Worm (Caenorhabditis elegans) whole organism, L1 larva: ENCODE measurements around the gene abu-14.

Experiments
- aly-2 ChIP-seq: fragments of 150-350 bp; optimal IDR thresholded peaks from 2 replicates; lab custom pipeline; 2014; ENCODE audit warnings: missing biosample characterization, missing genetic modification characterization
- blmp-1 ChIP-seq: fragments of 150-350 bp; optimal IDR thresholded peaks from 2 replicates; lab custom pipeline; 2014; ENCODE audit warnings: missing biosample characterization, missing genetic modification characterization
- ceh-82 ChIP-seq, 3 experiments: fragments of 150-350 bp in 1 of 3; sonication (generic microtip) in 2 of 3; optimal IDR thresholded peaks; 2 replicates each; lab custom pipeline; 2014 to 2017; ENCODE audit warnings: missing biosample characterization in 3 of 3, missing genetic modification characterization in 3 of 3
- dpl-1 ChIP-seq, 3 experiments: fragments of 150-350 bp in 2 of 3; sonication (generic microtip) in 1 of 3; optimal IDR thresholded peaks; 2 replicates each; lab custom pipeline; 2014 to 2017; ENCODE audit warnings: missing biosample characterization in 3 of 3, missing genetic modification characterization in 3 of 3, missing genetic modification reagents in 3 of 3
- egl-27 ChIP-seq, 2 experiments: fragments of 150-350 bp in 1 of 2; sonication (generic microtip); optimal IDR thresholded peaks; 3 replicates each; lab custom pipeline; 2017 to 2018; ENCODE audit warnings: missing biosample characterization in 2 of 2, missing genetic modification characterization in 2 of 2, missing genetic modification reagents in 2 of 2
- hpl-2 ChIP-seq: fragments of 150-350 bp; optimal IDR thresholded peaks from 2 replicates; lab custom pipeline; 2014; ENCODE audit warnings: missing biosample characterization, missing genetic modification reagents, missing genetic modification characterization
- lin-35 ChIP-seq, 2 experiments: fragments of 150-350 bp; optimal IDR thresholded peaks; 2 replicates each; lab custom pipeline; 2014; ENCODE audit warnings: missing biosample characterization in 2 of 2, missing genetic modification characterization in 2 of 2, missing genetic modification reagents in 2 of 2
- lir-3 ChIP-seq: sonication (generic microtip); optimal IDR thresholded peaks from 2 replicates; lab custom pipeline; 2016; ENCODE audit warnings: mild to moderate bottlenecking, missing genetic modification characterization, moderate library complexity, missing compliant biosample characterization; ENCODE audit not compliant: poor library complexity
- nhr-11 ChIP-seq: fragments of 150-350 bp; optimal IDR thresholded peaks from 2 replicates; lab custom pipeline; 2014; ENCODE audit warnings: missing biosample characterization, missing genetic modification characterization
- nhr-20 ChIP-seq: sonication (generic microtip); optimal IDR thresholded peaks from 2 replicates; lab custom pipeline; 2016; ENCODE audit warnings: mild to moderate bottlenecking, missing genetic modification characterization, missing compliant biosample characterization
- snpc-4 ChIP-seq: fragments of 150-350 bp; optimal IDR thresholded peaks from 2 replicates; lab custom pipeline; 2014; ENCODE audit warnings: missing biosample characterization, missing genetic modification characterization
- zag-1 ChIP-seq: fragments of 150-350 bp; optimal IDR thresholded peaks from 2 replicates; lab custom pipeline; 2014; ENCODE audit warnings: missing biosample characterization, missing genetic modification characterization
- ztf-4 ChIP-seq: fragments of 150-350 bp; optimal IDR thresholded peaks from 2 replicates; lab custom pipeline; 2014; ENCODE audit warnings: missing biosample characterization, missing genetic modification characterization

DNA sequence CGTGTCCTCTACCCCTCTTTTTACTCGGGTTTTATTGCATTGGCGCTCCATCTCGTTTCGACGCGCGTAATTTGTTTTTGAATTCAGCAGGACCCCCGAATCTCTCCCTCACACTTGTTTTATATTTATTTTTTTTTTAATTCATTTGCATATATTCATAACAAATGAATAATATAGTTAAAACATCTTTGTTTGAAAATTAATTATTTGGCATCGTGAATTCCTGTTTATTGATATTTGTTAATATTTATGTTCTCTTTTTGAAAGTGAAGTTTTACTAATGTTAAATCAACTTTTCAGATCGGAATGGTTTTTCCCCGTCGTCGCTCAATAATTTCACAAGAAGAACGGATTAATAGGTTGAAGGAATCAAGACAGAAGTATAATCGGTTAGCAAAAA lies 4.0 kb downstream of the abu-14 start, which contains the start of gene ZK1067.3:
- TF ChIP-seq blmp-1, result no peak
- TF ChIP-seq ztf-4 (tag; lab: Kevin White, UChicago), result no peak
- peak in 1 of 2 experiments; percentile 5 for TF ChIP-seq lin-35 (GFP tag; optimal IDR thresholded peaks at IDR 0.05; lab: Kevin White, UChicago)
- no peak for TF ChIP-seq hpl-2 (GFP tag; lab: Kevin White, UChicago)
- no peak for TF ChIP-seq ceh-82 (tag; optimal IDR thresholded peaks at IDR 0.05; lab: Kevin White, UChicago)
- TF ChIP-seq nhr-11 (tag; lab: Kevin White, UChicago), result no peak
- TF ChIP-seq nhr-20, result no peak
- no peak for TF ChIP-seq snpc-4
- no peak for TF ChIP-seq aly-2 (tag; lab: Kevin White, UChicago)
- TF ChIP-seq egl-27 (tag; optimal IDR thresholded peaks at IDR 0.05; lab: Kevin White, UChicago), result no peak
- no peak for TF ChIP-seq lir-3 (tag; lab: Kevin White, UChicago)
- no peak for TF ChIP-seq zag-1 (tag; lab: Kevin White, UChicago)
- peak in 1 of 3 experiments; percentile 23 for TF ChIP-seq dpl-1 (GFP tag; optimal IDR thresholded peaks at IDR 0.05; lab: Kevin White, UChicago)
